Fruit fly (Drosophila melanogaster): ENCODE measurements around the gene Fhos.

The Fhos gene

dm6 chr3L:8834886-8835285, 81.5 kb downstream of the Fhos start:
- TF ChIP-seq Eip78C (GFP tag) (peak; percentile 67), dac (GFP tag; optimal IDR thresholded peaks at IDR 0.05) (no peak), fkh (GFP tag; optimal IDR thresholded peaks at IDR 0.05) (peak; percentile 76), salr (GFP tag; optimal IDR thresholded peaks at IDR 0.05) (peak in 1 of 2 experiments; percentile 14), CG34406 (GFP tag; optimal IDR thresholded peaks at IDR 0.05) (peak; percentile 0), CG8632 (GFP tag; optimal IDR thresholded peaks at IDR 0.05) (peak; percentile 8), CG3032 (tag; optimal IDR thresholded peaks at IDR 0.05) (no peak), eg (GFP tag; IDR thresholded peaks at IDR 0.05) (0 out of 3 replicates have a peak, but pooled peaks have one; percentile 8), Hr38 (GFP tag; optimal IDR thresholded peaks at IDR 0.05) (no peak), dsx (GFP tag; optimal IDR thresholded peaks at IDR 0.05; ENCODE audit: poor library complexity, severe bottlenecking) (peak; percentile 76), CG6163 (GFP tag; IDR thresholded peaks at IDR 0.05) (0 out of 3 replicates have a peak, but pooled peaks have one; percentile 13), CG16779 (tag; optimal IDR thresholded peaks at IDR 0.05) (no peak)

- TF ChIP-seq CG32006 (GFP tag; optimal IDR thresholded peaks at IDR 0.05), result no peak
- TF ChIP-seq Lpt (GFP tag; optimal IDR thresholded peaks at IDR 0.05), result no peak
- TF ChIP-seq Hr4 (GFP tag; optimal IDR thresholded peaks at IDR 0.05), result no peak
- TF ChIP-seq dsx (GFP tag; optimal IDR thresholded peaks at IDR 0.05; ENCODE audit: poor library complexity, severe bottlenecking), result no peak
- TF ChIP-seq CG3919 (GFP tag; optimal IDR thresholded peaks at IDR 0.05), result no peak
- no peak for TF ChIP-seq spab (GFP tag; optimal IDR thresholded peaks at IDR 0.05)
- TF ChIP-seq esn (GFP tag; optimal IDR thresholded peaks at IDR 0.05), result no peak
These were observed 82.0 kb downstream of the Fhos start for dm6 chr3L:8835441-8835840.

- TF ChIP-seq Hr39 (GFP tag; optimal IDR thresholded peaks at IDR 0.05) (no peak), Hr38 (GFP tag; optimal IDR thresholded peaks at IDR 0.05) (no peak), CG6854 (GFP tag; optimal IDR thresholded peaks at IDR 0.05) (no peak), CG11902 (GFP tag; optimal IDR thresholded peaks at IDR 0.05) (no peak), CG7368 (GFP tag; optimal IDR thresholded peaks at IDR 0.05) (no peak), CG31627 (GFP tag; optimal IDR thresholded peaks at IDR 0.05) (no peak), CG3032 (tag; optimal IDR thresholded peaks at IDR 0.05) (no peak), Smox (GFP tag; optimal IDR thresholded peaks at IDR 0.05) (no peak), CG6808 (GFP tag; optimal IDR thresholded peaks at IDR 0.05) (no peak)
These were observed 82.7 kb downstream of the Fhos start, which contains the start of gene CG32026 for dm6 chr3L:8836162-8836561. Gene CG32026, plus strand, starts transcription at chr3L:8836462.

- no peak for TF ChIP-seq Ets21C (GFP tag; optimal IDR thresholded peaks at IDR 0.05)
- TF ChIP-seq Eip93F (GFP tag; optimal IDR thresholded peaks at IDR 0.05), result no peak
- no peak for TF ChIP-seq Ets96B (tag; optimal IDR thresholded peaks at IDR 0.05)
- TF ChIP-seq eg (GFP tag; IDR thresholded peaks at IDR 0.05), result peak; percentile 17; the same call in 1 of the 3 replicates
- TF ChIP-seq dsx (GFP tag; optimal IDR thresholded peaks at IDR 0.05; ENCODE audit: poor library complexity, severe bottlenecking), result no peak
- no peak for TF ChIP-seq CG6163 (GFP tag; IDR thresholded peaks at IDR 0.05)
- TF ChIP-seq ss (GFP tag; optimal IDR thresholded peaks at IDR 0.05), result peak in 1 of 2 experiments; percentile 58
- TF ChIP-seq fd59A (GFP tag; optimal IDR thresholded peaks at IDR 0.05), result no peak
These were observed 85.7 kb downstream of the Fhos start for dm6 chr3L:8839130-8839529.

- peak; percentile 4 for TF ChIP-seq CG6276 (GFP tag; optimal IDR thresholded peaks at IDR 0.05)
- TF ChIP-seq dsx (GFP tag; optimal IDR thresholded peaks at IDR 0.05; ENCODE audit: poor library complexity, severe bottlenecking), result peak; percentile 61
- TF ChIP-seq CG7368 (GFP tag; optimal IDR thresholded peaks at IDR 0.05), result peak; percentile 4
- TF ChIP-seq CG11294 (GFP tag; IDR thresholded peaks at IDR 0.05), result no peak
- TF ChIP-seq Eip78C (GFP tag), result peak; percentile 95
- TF ChIP-seq CG31627 (GFP tag; optimal IDR thresholded peaks at IDR 0.05), result peak; percentile 67
- TF ChIP-seq Smox (GFP tag; optimal IDR thresholded peaks at IDR 0.05), result peak; percentile 70
- TF ChIP-seq Blimp-1 (GFP tag; optimal IDR thresholded peaks at IDR 0.05), result peak; percentile 25
- TF ChIP-seq Sox102F (GFP tag; optimal IDR thresholded peaks at IDR 0.05), result peak; percentile 71
- peak; percentile 92 for TF ChIP-seq svp (GFP tag)
- TF ChIP-seq salr (GFP tag; optimal IDR thresholded peaks at IDR 0.05), result peak; percentile 3 to 61
- no peak for TF ChIP-seq fd85E (GFP tag; optimal IDR thresholded peaks at IDR 0.05)
- peak; percentile 64 for TF ChIP-seq CG3919 (GFP tag; optimal IDR thresholded peaks at IDR 0.05)
- TF ChIP-seq acj6 (GFP tag; optimal IDR thresholded peaks at IDR 0.05), result peak; percentile 64
- peak; percentile 74 for TF ChIP-seq cyc (GFP tag; optimal IDR thresholded peaks at IDR 0.05)
- peak; percentile 86 for TF ChIP-seq topi (GFP tag; optimal IDR thresholded peaks at IDR 0.05)
- TF ChIP-seq fd59A (GFP tag; optimal IDR thresholded peaks at IDR 0.05), result peak; percentile 54
- peak; percentile 25 for TF ChIP-seq CG8632 (GFP tag; optimal IDR thresholded peaks at IDR 0.05)
- TF ChIP-seq Hr39 (GFP tag; optimal IDR thresholded peaks at IDR 0.05), result peak; percentile 72
- TF ChIP-seq vri (GFP tag; optimal IDR thresholded peaks at IDR 0.05), result peak; percentile 40
- peak; percentile 68 to 72 for TF ChIP-seq ss (GFP tag; optimal IDR thresholded peaks at IDR 0.05)
These were observed 86.4 kb downstream of the Fhos start for dm6 chr3L:8839563-8840425.
